Fruit fly (Drosophila melanogaster) whole organism, embryonic: ENCODE data around the gene CG15034.

Experiments
- B-H2 ChIP-seq: fragments of 200-800 bp; sonication (Bioruptor generic); optimal IDR thresholded peaks from 2 replicates; lab custom pipeline; 2018; ENCODE audit warnings: missing biosample characterization, mild to moderate bottlenecking, missing genetic modification characterization
- CG1024 ChIP-seq: fragments of 200-800 bp; sonication (Bioruptor generic); IDR thresholded peaks from 2 replicates; pipeline ENCODE4 v1.3.6; 2022; ENCODE audit warnings: missing biosample characterization, missing genetic modification characterization
- CG10366 ChIP-seq: fragments of 200-800 bp; sonication (Bioruptor generic); IDR thresholded peaks from 2 replicates; pipeline ENCODE4 v1.3.6; 2022; ENCODE audit warnings: missing biosample characterization, missing genetic modification characterization
- CG11247 ChIP-seq: fragments of 200-800 bp; sonication (Bioruptor generic); IDR thresholded peaks from 2 replicates; pipeline ENCODE4 v1.3.6; 2022; ENCODE audit warnings: missing biosample characterization, missing genetic modification characterization
- CG11398 ChIP-seq: fragments of 200-800 bp; sonication (Bioruptor generic); optimal IDR thresholded peaks from 2 replicates; lab custom pipeline; 2016; ENCODE audit warnings: missing biosample characterization, missing genetic modification characterization
- CG12155 ChIP-seq: fragments of 200-800 bp; sonication (Bioruptor generic); optimal IDR thresholded peaks from 3 replicates; lab custom pipeline; 2016; ENCODE audit warnings: missing biosample characterization, missing genetic modification characterization
- CG14860 ChIP-seq: fragments of 200-800 bp; sonication (Bioruptor generic); IDR thresholded peaks from 3 replicates; pipeline ENCODE4 v1.3.6; 2022; ENCODE audit warnings: missing biosample characterization, missing genetic modification characterization; ENCODE audit not compliant: partially characterized antibody
- CG14965 ChIP-seq: fragments of 200-800 bp; sonication (Bioruptor generic); optimal IDR thresholded peaks from 2 replicates; lab custom pipeline; 2016; ENCODE audit warnings: missing biosample characterization, missing genetic modification characterization, borderline replicate concordance
- CG17186 ChIP-seq: fragments of 200-800 bp; sonication (Bioruptor generic); optimal IDR thresholded peaks from 3 replicates; lab custom pipeline; 2017; ENCODE audit warnings: missing biosample characterization, missing genetic modification reagents, missing genetic modification characterization
- CG17612 ChIP-seq: fragments of 200-800 bp; sonication (Bioruptor generic); IDR thresholded peaks from 2 replicates; pipeline ENCODE4 v1.3.6; 2022; ENCODE audit warnings: missing biosample characterization, missing genetic modification characterization
- CG1832 ChIP-seq: fragments of 200-800 bp; sonication (Bioruptor generic); optimal IDR thresholded peaks from 2 replicates; lab custom pipeline; 2017; ENCODE audit warnings: missing biosample characterization, mild to moderate bottlenecking, missing genetic modification characterization, inconsistent platforms
- CG32532 ChIP-seq: fragments of 200-800 bp; sonication (Bioruptor generic); IDR thresholded peaks from 2 replicates; pipeline ENCODE4 v1.3.6; 2022; ENCODE audit warnings: missing biosample characterization, missing genetic modification characterization
- CG4617 ChIP-seq: fragments of 200-800 bp; sonication (Bioruptor generic); optimal IDR thresholded peaks from 3 replicates; lab custom pipeline; 2016; ENCODE audit warnings: missing biosample characterization, missing genetic modification characterization, borderline replicate concordance
- CG6175 ChIP-seq: fragments of 200-800 bp; sonication (Bioruptor generic); IDR thresholded peaks from 3 replicates; pipeline ENCODE4 v1.3.6; 2022; ENCODE audit warnings: missing biosample characterization, missing genetic modification characterization
- CG9727 ChIP-seq: fragments of 200-800 bp; sonication (Bioruptor generic); optimal IDR thresholded peaks from 3 replicates; lab custom pipeline; 2017; ENCODE audit warnings: missing biosample characterization, mild to moderate bottlenecking, missing genetic modification characterization
- CoRest ChIP-seq: fragments of 200-800 bp; sonication (Bioruptor generic); optimal IDR thresholded peaks from 3 replicates; lab custom pipeline; 2018; ENCODE audit warnings: missing biosample characterization, mild to moderate bottlenecking, missing genetic modification characterization, moderate library complexity
- Ets65A ChIP-seq: fragments of 200-800 bp; sonication (Bioruptor generic); peaks from one replicate; lab custom pipeline; 2016; ENCODE audit warnings: missing biosample characterization, missing genetic modification characterization
- Hey ChIP-seq: fragments of 200-800 bp; sonication (Bioruptor generic); optimal IDR thresholded peaks from 3 replicates; lab custom pipeline; 2018; ENCODE audit warnings: missing biosample characterization, mild to moderate bottlenecking, missing genetic modification characterization
- Hr78 ChIP-seq, 2 experiments: fragments of 200-800 bp in 1 of 2; fragments of >200 bp in 1 of 2; sonication (Bioruptor generic) in 1 of 2; optimal IDR thresholded peaks; 2 replicates each; lab custom pipeline; 2017 to 2019; ENCODE audit warnings: missing biosample characterization in 2 of 2, missing genetic modification characterization in 2 of 2, mild to moderate bottlenecking in 1 of 2, moderate library complexity in 1 of 2
- Lpt ChIP-seq: fragments of >200 bp; optimal IDR thresholded peaks from 2 replicates; lab custom pipeline; 2018; ENCODE audit warnings: missing biosample characterization, missing genetic modification characterization
- NK7.1 ChIP-seq: fragments of 200-800 bp; sonication (Bioruptor generic); optimal IDR thresholded peaks from 3 replicates; lab custom pipeline; 2016; ENCODE audit warnings: missing biosample characterization, missing genetic modification characterization
- Oli ChIP-seq: fragments of 200-800 bp; sonication (Bioruptor generic); optimal IDR thresholded peaks from 2 replicates; lab custom pipeline; 2018; ENCODE audit warnings: missing biosample characterization, mild to moderate bottlenecking, missing genetic modification characterization, moderate library complexity
- Poxn ChIP-seq: fragments of 200-800 bp; sonication (Bioruptor generic); IDR thresholded peaks from 2 replicates; pipeline ENCODE4 v1.3.6; 2022; ENCODE audit warnings: missing biosample characterization, missing genetic modification characterization
- Six4 ChIP-seq: fragments of 200-800 bp; sonication (Bioruptor generic); optimal IDR thresholded peaks from 2 replicates; lab custom pipeline; 2016; ENCODE audit warnings: missing biosample characterization, missing genetic modification characterization
- Sox102F ChIP-seq: fragments of 200-800 bp; sonication (Bioruptor generic); optimal IDR thresholded peaks from 2 replicates; lab custom pipeline; 2018; ENCODE audit warnings: missing biosample characterization, mild to moderate bottlenecking, missing genetic modification characterization, moderate library complexity
- TFAM ChIP-seq: fragments of 200-800 bp; sonication (Bioruptor generic); optimal IDR thresholded peaks from 2 replicates; lab custom pipeline; 2017; ENCODE audit warnings: missing biosample characterization, missing genetic modification characterization, inconsistent platforms
- ab ChIP-seq: fragments of 200-800 bp; sonication (Bioruptor generic); optimal IDR thresholded peaks from 2 replicates; lab custom pipeline; 2016; ENCODE audit warnings: missing biosample characterization, missing genetic modification characterization
- ato ChIP-seq: fragments of 200-800 bp; sonication (Bioruptor generic); IDR thresholded peaks from 2 replicates; pipeline ENCODE4 v1.3.6; 2022; ENCODE audit warnings: missing biosample characterization, missing genetic modification characterization; ENCODE audit not compliant: partially characterized antibody
- cas ChIP-seq: fragments of 200-800 bp; sonication (Bioruptor generic); IDR thresholded peaks from 2 replicates; pipeline ENCODE4 v1.3.6; 2022; ENCODE audit warnings: missing biosample characterization, missing genetic modification characterization
- chinmo ChIP-seq: fragments of 200-800 bp; sonication (Bioruptor generic); IDR thresholded peaks from 4 replicates; pipeline ENCODE4 v1.3.6; 2022; ENCODE audit warnings: missing biosample characterization, missing genetic modification characterization; ENCODE audit not compliant: partially characterized antibody
- dan ChIP-seq: fragments of 200-800 bp; sonication (Bioruptor generic); IDR thresholded peaks from 2 replicates; pipeline ENCODE4 v1.3.6; 2022; ENCODE audit warnings: missing biosample characterization, missing genetic modification characterization
- dmrt99B ChIP-seq: fragments of 200-800 bp; sonication (Bioruptor generic); optimal IDR thresholded peaks from 2 replicates; lab custom pipeline; 2018; ENCODE audit warnings: missing biosample characterization, mild to moderate bottlenecking, missing genetic modification characterization, moderate library complexity
- exex ChIP-seq: fragments of 200-800 bp; sonication (Bioruptor generic); optimal IDR thresholded peaks from 4 replicates; lab custom pipeline; 2018; ENCODE audit warnings: missing biosample characterization, mild to moderate bottlenecking, missing genetic modification characterization, moderate library complexity
- fd102C ChIP-seq: fragments of 200-800 bp; sonication (Bioruptor generic); optimal IDR thresholded peaks from 2 replicates; lab custom pipeline; 2018; ENCODE audit warnings: missing biosample characterization, mild to moderate bottlenecking, missing genetic modification characterization, moderate library complexity
- gce ChIP-seq: fragments of 200-800 bp; sonication (Bioruptor generic); IDR thresholded peaks from 3 replicates; pipeline ENCODE4 v1.3.6; 2022; ENCODE audit warnings: missing biosample characterization, missing genetic modification characterization
- hbn ChIP-seq: fragments of 200-800 bp; sonication (Bioruptor generic); IDR thresholded peaks from 2 replicates; pipeline ENCODE4 v1.3.6; 2022; ENCODE audit warnings: missing biosample characterization, missing genetic modification characterization; ENCODE audit not compliant: partially characterized antibody
- ind ChIP-seq: fragments of 200-800 bp; sonication (Bioruptor generic); optimal IDR thresholded peaks from 3 replicates; lab custom pipeline; 2016; ENCODE audit warnings: missing biosample characterization, missing genetic modification characterization
- knrl ChIP-seq: fragments of 200-800 bp; sonication (Bioruptor generic); IDR thresholded peaks from 3 replicates; pipeline ENCODE4 v1.3.6; 2022; ENCODE audit warnings: missing biosample characterization, missing genetic modification characterization; ENCODE audit not compliant: partially characterized antibody
- mam ChIP-seq: fragments of 200-800 bp; sonication (Bioruptor generic); optimal IDR thresholded peaks from 3 replicates; lab custom pipeline; 2016; ENCODE audit warnings: missing biosample characterization, missing genetic modification characterization
- nerfin-2 ChIP-seq: fragments of 200-800 bp; sonication (Bioruptor generic); IDR thresholded peaks from 2 replicates; pipeline ENCODE4 v1.3.6; 2022; ENCODE audit warnings: missing biosample characterization, missing genetic modification characterization; ENCODE audit not compliant: partially characterized antibody
- phol ChIP-seq: fragments of 200-800 bp; sonication (Bioruptor generic); optimal IDR thresholded peaks from 3 replicates; lab custom pipeline; 2018; ENCODE audit warnings: missing biosample characterization, mild to moderate bottlenecking, missing genetic modification characterization, moderate library complexity
- pnt ChIP-seq: fragments of 200-800 bp; sonication (Bioruptor generic); optimal IDR thresholded peaks from 3 replicates; lab custom pipeline; 2016; ENCODE audit warnings: missing biosample characterization, missing genetic modification characterization
- prd ChIP-seq, 3 experiments: fragments of >200 bp in 2 of 3; fragments of 200-800 bp in 1 of 3; sonication (Bioruptor generic) in 1 of 3; optimal IDR thresholded peaks in 2 of 3; IDR thresholded peaks in 1 of 3; 2 replicates in 2 of 3; 3 replicates in 1 of 3; pipeline versions ENCODE4 v1.3.6 to Lab custom; 2017 to 2022; ENCODE audit warnings: missing biosample characterization in 1 of 3, missing genetic modification characterization in 1 of 3
- salm ChIP-seq: fragments of 200-800 bp; sonication (Bioruptor generic); optimal IDR thresholded peaks from 2 replicates; lab custom pipeline; 2018; ENCODE audit warnings: missing biosample characterization, mild to moderate bottlenecking, missing genetic modification characterization
- sob ChIP-seq: fragments of 200-800 bp; sonication (Bioruptor generic); IDR thresholded peaks from 2 replicates; pipeline ENCODE4 v1.3.6; 2022; ENCODE audit warnings: missing biosample characterization, missing genetic modification characterization
- tin ChIP-seq: fragments of 200-800 bp; sonication (Bioruptor generic); optimal IDR thresholded peaks from 3 replicates; lab custom pipeline; 2016; ENCODE audit warnings: missing biosample characterization, missing genetic modification characterization
- tll ChIP-seq, 2 experiments: fragments of 200-800 bp in 1 of 2; fragments of >200 bp in 1 of 2; sonication (Bioruptor generic) in 1 of 2; optimal IDR thresholded peaks; 2 replicates each; lab custom pipeline; 2017 to 2019; ENCODE audit warnings: missing biosample characterization in 2 of 2, missing genetic modification characterization in 2 of 2, mild to moderate bottlenecking in 1 of 2, moderate library complexity in 1 of 2
- trem ChIP-seq: fragments of 200-800 bp; optimal IDR thresholded peaks from 3 replicates; lab custom pipeline; 2019; ENCODE audit warnings: missing biosample characterization, mild to moderate bottlenecking, missing genetic modification characterization, moderate library complexity
- tx ChIP-seq: fragments of 200-800 bp; sonication (Bioruptor generic); optimal IDR thresholded peaks from 2 replicates; lab custom pipeline; 2016; ENCODE audit warnings: missing biosample characterization, missing genetic modification characterization

The CG15034 gene

dm6 chrX:7324816-7325246 is 22.5 kb downstream of the CG15034 start (continued):
- peak; percentile 86 for TF ChIP-seq CG17186 (GFP tag; lab: Kevin White, UChicago)
- peak; percentile 83 for TF ChIP-seq fd102C
- peak; percentile 96 for TF ChIP-seq sob
- TF ChIP-seq CG17612 (GFP tag; lab: Robert Waterston, UW) = peak; percentile 83
- peak; percentile 77 for TF ChIP-seq CG11398
- TF ChIP-seq salm (tag; lab: Kevin White, UChicago) = peak; percentile 98
- peak; percentile 96 for TF ChIP-seq Six4 (GFP tag; lab: Kevin White, UChicago)
- peak; percentile 98 for TF ChIP-seq CG9727
- TF ChIP-seq knrl = no peak
- no peak for TF ChIP-seq prd (optimal IDR thresholded peaks at IDR 0.05; lab: Kevin White, UChicago)
- TF ChIP-seq prd (GFP tag; IDR thresholded peaks at IDR 0.05; lab: Robert Waterston, UW) = peak; percentile 96
- TF ChIP-seq mam (GFP tag; lab: Kevin White, UChicago) = peak; percentile 75
- TF ChIP-seq ind (GFP tag; lab: Kevin White, UChicago) = peak; percentile 93
- TF ChIP-seq Ets65A (GFP tag; lab: Kevin White, UChicago) = peak; percentile 94
- no peak for TF ChIP-seq Lpt (GFP tag; lab: Kevin White, UChicago)
- TF ChIP-seq Hey (tag; lab: Kevin White, UChicago) = peak; percentile 61
- TF ChIP-seq CG11247 (GFP tag; lab: Robert Waterston, UW) = peak; percentile 88
- peak; percentile 71 for TF ChIP-seq B-H2
- peak; percentile 94 for TF ChIP-seq gce (GFP tag; lab: Robert Waterston, UW)
- TF ChIP-seq CG4617 (GFP tag; lab: Kevin White, UChicago) = peak; percentile 83
- TF ChIP-seq CG32532 (GFP tag; lab: Robert Waterston, UW) = peak; percentile 94
- TF ChIP-seq trem (tag; lab: Kevin White, UChicago) = peak; percentile 96
- TF ChIP-seq exex (tag; lab: Kevin White, UChicago) = peak; percentile 80
- TF ChIP-seq tin = peak; percentile 95
- peak; percentile 3 for TF ChIP-seq CG14965 (GFP tag; lab: Kevin White, UChicago)
- peak; percentile 66 for TF ChIP-seq NK7.1 (GFP tag; lab: Kevin White, UChicago)
- no peak for TF ChIP-seq ato (GFP tag; lab: Robert Waterston, UW)
- TF ChIP-seq chinmo = no peak
- peak; percentile 67 for TF ChIP-seq CG1832 (GFP tag; lab: Kevin White, UChicago)
- peak; percentile 80 for TF ChIP-seq tx (GFP tag; lab: Kevin White, UChicago)
- TF ChIP-seq nerfin-2 = no peak
- peak in 1 of 2 experiments; percentile 93 for TF ChIP-seq Hr78 (GFP tag; optimal IDR thresholded peaks at IDR 0.05; lab: Kevin White, UChicago)
- peak; percentile 29 for TF ChIP-seq ab (GFP tag; lab: Kevin White, UChicago)
- TF ChIP-seq dan (GFP tag; lab: Robert Waterston, UW) = peak; percentile 85; the same call in 1 of the 2 replicates
- peak; percentile 81 for TF ChIP-seq CG6175
- peak in 1 of 2 experiments; percentile 70 for TF ChIP-seq tll (GFP tag; optimal IDR thresholded peaks at IDR 0.05; lab: Kevin White, UChicago)
- peak; percentile 73 for TF ChIP-seq pnt (GFP tag; lab: Kevin White, UChicago)
- TF ChIP-seq TFAM (GFP tag; lab: Kevin White, UChicago) = peak; percentile 90
- TF ChIP-seq CG14860 (GFP tag; lab: Robert Waterston, UW) = no peak
- peak; percentile 97 for TF ChIP-seq Sox102F (GFP tag; lab: Kevin White, UChicago)
- peak; percentile 97 for TF ChIP-seq phol (tag; lab: Kevin White, UChicago)
- peak; percentile 97 for TF ChIP-seq CoRest (tag; lab: Kevin White, UChicago)
- TF ChIP-seq hbn = no peak
- peak; percentile 68; the same call in 1 of the 2 replicates for TF ChIP-seq cas
- peak; percentile 98 for TF ChIP-seq Oli (tag; lab: Kevin White, UChicago)
- peak; percentile 94 for TF ChIP-seq CG10366 (GFP tag; lab: Robert Waterston, UW)
- peak; percentile 98 for TF ChIP-seq dmrt99B (tag; lab: Kevin White, UChicago)
- TF ChIP-seq CG12155 = peak; percentile 88
- 0 out of 2 replicates have a peak, but pooled peaks have one; percentile 24 for TF ChIP-seq Poxn
- peak; percentile 85 for TF ChIP-seq CG1024 (GFP tag; lab: Robert Waterston, UW)
